Worm (Caenorhabditis elegans) whole organism, L1 larva: ENCODE data around the gene C10C5.4.

Source experiments
- ama-1 ChIP-seq: fragments of 150-350 bp; optimal IDR thresholded peaks from 2 replicates; lab custom pipeline; 2014
- ceh-82 ChIP-seq, 3 experiments: fragments of 150-350 bp in 1 of 3; sonication (generic microtip) in 2 of 3; optimal IDR thresholded peaks; 2 replicates each; lab custom pipeline; 2014 to 2017; ENCODE audit warnings: missing biosample characterization in 3 of 3, missing genetic modification characterization in 3 of 3
- ceh-90 ChIP-seq: sonication (generic microtip); optimal IDR thresholded peaks from 2 replicates; lab custom pipeline; 2016; ENCODE audit warnings: missing genetic modification characterization, missing compliant biosample characterization
- fkh-10 ChIP-seq: sonication (generic microtip); optimal IDR thresholded peaks from 2 replicates; lab custom pipeline; 2017; ENCODE audit warnings: missing biosample characterization, missing genetic modification reagents, missing genetic modification characterization
- irx-1 ChIP-seq: sonication (generic microtip); optimal IDR thresholded peaks from 2 replicates; lab custom pipeline; 2016; ENCODE audit warnings: missing genetic modification characterization, missing compliant biosample characterization
- lin-15B ChIP-seq: fragments of 150-350 bp; sonication (generic microtip); optimal IDR thresholded peaks from 3 replicates; lab custom pipeline; 2014; ENCODE audit warnings: missing biosample characterization, missing genetic modification characterization
- nhr-11 ChIP-seq: fragments of 150-350 bp; optimal IDR thresholded peaks from 2 replicates; lab custom pipeline; 2014; ENCODE audit warnings: missing biosample characterization, missing genetic modification characterization
- nhr-12 ChIP-seq: sonication (generic microtip); optimal IDR thresholded peaks from 2 replicates; lab custom pipeline; 2017; ENCODE audit warnings: missing biosample characterization, missing genetic modification characterization
- snpc-4 ChIP-seq: fragments of 150-350 bp; optimal IDR thresholded peaks from 2 replicates; lab custom pipeline; 2014; ENCODE audit warnings: missing biosample characterization, missing genetic modification characterization
- tbx-2 ChIP-seq: sonication (generic microtip); optimal IDR thresholded peaks from 2 replicates; lab custom pipeline; 2016; ENCODE audit warnings: missing genetic modification characterization, missing compliant biosample characterization
- unc-62 ChIP-seq: fragments of 150-350 bp; optimal IDR thresholded peaks from 2 replicates; lab custom pipeline; 2014; ENCODE audit warnings: missing biosample characterization, missing genetic modification reagents, missing genetic modification characterization
- zag-1 ChIP-seq: fragments of 150-350 bp; optimal IDR thresholded peaks from 2 replicates; lab custom pipeline; 2014; ENCODE audit warnings: missing biosample characterization, missing genetic modification characterization

- TF ChIP-seq ceh-82 (tag; optimal IDR thresholded peaks at IDR 0.05; lab: Kevin White, UChicago), result no peak
- TF ChIP-seq unc-62 (GFP tag; lab: Kevin White, UChicago), result no peak
- TF ChIP-seq fkh-10 (GFP tag; lab: Kevin White, UChicago), result no peak
- no peak for TF ChIP-seq irx-1 (tag; lab: Kevin White, UChicago)
- no peak for TF ChIP-seq snpc-4 (tag; lab: Kevin White, UChicago)
- no peak for TF ChIP-seq ceh-90 (tag; lab: Kevin White, UChicago)
- TF ChIP-seq zag-1, result no peak
- TF ChIP-seq tbx-2 (tag; lab: Kevin White, UChicago), result no peak
- TF ChIP-seq lin-15B (tag; lab: Kevin White, UChicago), result no peak
- TF ChIP-seq ama-1, result no peak
- TF ChIP-seq nhr-12 (tag; lab: Kevin White, UChicago), result no peak
- TF ChIP-seq nhr-11 (tag; lab: Kevin White, UChicago), result no peak
Observed at ce11 chrIV:9384826-9385225, 6.5 kb downstream of the C10C5.4 start, which contains the start of gene C10C5.7.
